Worm (Caenorhabditis elegans): ENCODE data around the gene tbx-38.
A peak's percentile ranks its signal among the peaks of the same experiment; 100 is the strongest.

Gene tbx-38

ce11 chrIII:11817865-11818264, 32.0 kb upstream of the tbx-38 start (continued):
- TF ChIP-seq Y95B8A.8 (GFP tag; IDR thresholded peaks at IDR 0.05) (no peak), sptf-2 (GFP tag; optimal IDR thresholded peaks at IDR 0.05) (no peak), snpc-1.1 (tag; optimal IDR thresholded peaks at IDR 0.05; ENCODE audit: insufficient read depth) (peak; percentile 49), sdz-38 (tag; optimal IDR thresholded peaks at IDR 0.05) (no peak), Y56A3A.18 (GFP tag; IDR thresholded peaks at IDR 0.05) (no peak), hsf-1 (GFP tag; IDR thresholded peaks at IDR 0.05) (no peak), mel-28 (tag; optimal IDR thresholded peaks at IDR 0.05; ENCODE audit: borderline replicate concordance) (no peak), rec-8 (tag; optimal IDR thresholded peaks at IDR 0.05) (no peak), attf-5 (GFP tag; optimal IDR thresholded peaks at IDR 0.05) (no peak), attf-3 (GFP tag; conservative IDR thresholded peaks at IDR 0.05) (no peak), ceh-58 (GFP tag; IDR thresholded peaks at IDR 0.05) (no peak), nhr-80 (tag; optimal IDR thresholded peaks at IDR 0.05) (no peak), nfya-1 (tag; optimal IDR thresholded peaks at IDR 0.05; ENCODE audit: borderline replicate concordance, insufficient read depth) (no peak), ceh-27 (GFP tag; optimal IDR thresholded peaks at IDR 0.05) (no peak)

- TF ChIP-seq snpc-3.4 (tag; optimal IDR thresholded peaks at IDR 0.05) (no peak), him-1 (tag; optimal IDR thresholded peaks at IDR 0.05) (no peak), T26A5.8 (tag; optimal IDR thresholded peaks at IDR 0.05) (no peak), D2030.7 (GFP tag; IDR thresholded peaks at IDR 0.05) (no peak)
Measured at ce11 chrIII:11816523-11817003, 30.7 kb upstream of the tbx-38 start, which contains the start of gene C18D11.1. Gene C18D11.1, plus strand, starts transcription at chrIII:11816573.

- TF ChIP-seq B0035.1 (tag; optimal IDR thresholded peaks at IDR 0.05) (no peak), lin-40 (tag; optimal IDR thresholded peaks at IDR 0.05) (peak; percentile 7), attf-6 (GFP tag; IDR thresholded peaks at IDR 0.05) (no peak), snpc-1.3 (tag; optimal IDR thresholded peaks at IDR 0.05; ENCODE audit: insufficient read depth) (no peak)
Measured at ce11 chrIII:11814653-11815052, 28.8 kb upstream of the tbx-38 start.

ce11 chrIII:11811839-11812238, 26.0 kb upstream of the tbx-38 start:
- TF ChIP-seq zfh-2 (GFP tag; conservative IDR thresholded peaks at IDR 0.05), result 0 out of 2 replicates have a peak, but pooled peaks have one; percentile 7
- no peak for TF ChIP-seq mcd-1 (GFP tag; IDR thresholded peaks at IDR 0.05)

- no peak for TF ChIP-seq F49E8.2 (tag; optimal IDR thresholded peaks at IDR 0.05; ENCODE audit: insufficient read depth)
Measured at ce11 chrIII:11810447-11810846, 24.6 kb upstream of the tbx-38 start, which contains the start of gene C18D11.6. Gene C18D11.6, plus strand, starts transcription at chrIII:11810556.

- TF ChIP-seq dpff-1 (tag; optimal IDR thresholded peaks at IDR 0.05), result no peak
- no peak for TF ChIP-seq hmg-1.2 (GFP tag; IDR thresholded peaks at IDR 0.05)
- TF ChIP-seq ztf-26 (tag; optimal IDR thresholded peaks at IDR 0.05), result no peak
Measured at ce11 chrIII:11808818-11809217, 23.0 kb upstream of the tbx-38 start, which contains the start of gene C18D11.9. Gene C18D11.9, plus strand, starts transcription at chrIII:11809118.

Data from whole organism, young adult.